Worm (Caenorhabditis elegans): ENCODE results near the gene C01B10.3.

Gene C01B10.3

ce11 chrIV:6621252-6621651, at the start of gene C01B10.3:
TSS of gene C01B10.3 (minus strand) at chrIV:6621352.
- no peak for TF ChIP-seq ztf-11 (tag; optimal IDR thresholded peaks at IDR 0.05)
- no peak for TF ChIP-seq unc-55 (GFP tag; optimal IDR thresholded peaks at IDR 0.05)
- no peak for TF ChIP-seq peb-1 (tag; optimal IDR thresholded peaks at IDR 0.05)
- no peak for TF ChIP-seq snpc-4 (tag; optimal IDR thresholded peaks at IDR 0.05)
- TF ChIP-seq lin-13 (GFP tag; optimal IDR thresholded peaks at IDR 0.05), result no peak
- no peak for TF ChIP-seq dmd-4 (tag; optimal IDR thresholded peaks at IDR 0.05)
- no peak for TF ChIP-seq sma-3 (GFP tag; optimal IDR thresholded peaks at IDR 0.05)
- no peak for TF ChIP-seq alr-1 (tag; optimal IDR thresholded peaks at IDR 0.05)
- TF ChIP-seq blmp-1 (tag; optimal IDR thresholded peaks at IDR 0.05; ENCODE audit: insufficient read depth), result no peak
- no peak for TF ChIP-seq elt-3 (tag; optimal IDR thresholded peaks at IDR 0.05)
- TF ChIP-seq unc-62 (GFP tag; optimal IDR thresholded peaks at IDR 0.05), result no peak
- no peak for TF ChIP-seq sma-9 (GFP tag; optimal IDR thresholded peaks at IDR 0.05)
- TF ChIP-seq sma-9 (tag; optimal IDR thresholded peaks at IDR 0.05), result no peak
- no peak for TF ChIP-seq nhr-10 (tag; optimal IDR thresholded peaks at IDR 0.05)
- TF ChIP-seq elt-1 (tag; optimal IDR thresholded peaks at IDR 0.05), result no peak
- no peak for TF ChIP-seq nhr-12 (tag; optimal IDR thresholded peaks at IDR 0.05)
- no peak for TF ChIP-seq zag-1 (tag; optimal IDR thresholded peaks at IDR 0.05)
- no peak for TF ChIP-seq nhr-21 (tag; optimal IDR thresholded peaks at IDR 0.05)
- no peak for TF ChIP-seq sem-4 (tag; optimal IDR thresholded peaks at IDR 0.05)
- no peak for TF ChIP-seq F13H6.1 (tag; optimal IDR thresholded peaks at IDR 0.05)
- no peak for TF ChIP-seq ztf-1 (GFP tag; conservative IDR thresholded peaks at IDR 0.05)

- TF ChIP-seq R02D3.7 (tag; optimal IDR thresholded peaks at IDR 0.05) (no peak), ZK546.5 (tag; optimal IDR thresholded peaks at IDR 0.05) (no peak), Y55F3AM.14 (GFP tag; optimal IDR thresholded peaks at IDR 0.05) (no peak), skn-1 (tag; optimal IDR thresholded peaks at IDR 0.05) (no peak), mbf-1 (tag; optimal IDR thresholded peaks at IDR 0.05) (no peak), elt-3 (tag; optimal IDR thresholded peaks at IDR 0.05) (no peak), nhr-23 (tag; optimal IDR thresholded peaks at IDR 0.05) (no peak), mab-5 (tag; optimal IDR thresholded peaks at IDR 0.05) (no peak), fos-1 (tag; optimal IDR thresholded peaks at IDR 0.05) (no peak), peb-1 (tag; optimal IDR thresholded peaks at IDR 0.05) (no peak), lin-11 (tag; optimal IDR thresholded peaks at IDR 0.05) (no peak), nhr-129 (tag; optimal IDR thresholded peaks at IDR 0.05) (no peak), nhr-21 (tag; optimal IDR thresholded peaks at IDR 0.05) (no peak)
Observed at ce11 chrIV:6667898-6668297, 46.7 kb upstream of the C01B10.3 start, which contains the start of gene Y73B6A.1. TSS of gene Y73B6A.1 (minus strand) at chrIV:6667998.

- TF ChIP-seq lsy-2 (tag; optimal IDR thresholded peaks at IDR 0.05) (no peak), snpc-4 (tag; optimal IDR thresholded peaks at IDR 0.05) (peak; percentile 42)
Observed at ce11 chrIV:6664336-6664735, 43.2 kb upstream of the C01B10.3 start.

- TF ChIP-seq nhr-237 (tag; optimal IDR thresholded peaks at IDR 0.05) (no peak), ztf-11 (tag; optimal IDR thresholded peaks at IDR 0.05) (no peak), sma-9 (GFP tag; optimal IDR thresholded peaks at IDR 0.05) (peak; percentile 15), sma-9 (tag; optimal IDR thresholded peaks at IDR 0.05) (no peak), zag-1 (tag; optimal IDR thresholded peaks at IDR 0.05) (no peak), sma-3 (GFP tag; optimal IDR thresholded peaks at IDR 0.05) (peak; percentile 51), mab-5 (tag; optimal IDR thresholded peaks at IDR 0.05) (no peak), mbf-1 (tag; optimal IDR thresholded peaks at IDR 0.05) (no peak), unc-62 (GFP tag; optimal IDR thresholded peaks at IDR 0.05) (no peak), ceh-82 (tag; optimal IDR thresholded peaks at IDR 0.05) (no peak), R02D3.7 (tag; optimal IDR thresholded peaks at IDR 0.05) (no peak), nhr-23 (tag; optimal IDR thresholded peaks at IDR 0.05) (no peak), unc-39 (tag; optimal IDR thresholded peaks at IDR 0.05) (no peak), nhr-10 (tag; optimal IDR thresholded peaks at IDR 0.05) (no peak), snpc-4 (tag; optimal IDR thresholded peaks at IDR 0.05) (no peak), nhr-21 (tag; optimal IDR thresholded peaks at IDR 0.05) (peak; percentile 28), elt-1 (tag; optimal IDR thresholded peaks at IDR 0.05) (no peak), fos-1 (tag; optimal IDR thresholded peaks at IDR 0.05) (peak; percentile 47), nhr-11 (tag; optimal IDR thresholded peaks at IDR 0.05) (no peak), nhr-12 (tag; optimal IDR thresholded peaks at IDR 0.05) (no peak), ZK546.5 (tag; optimal IDR thresholded peaks at IDR 0.05) (no peak), egl-27 (tag; optimal IDR thresholded peaks at IDR 0.05) (no peak), Y55F3AM.14 (GFP tag; optimal IDR thresholded peaks at IDR 0.05) (no peak), blmp-1 (tag; optimal IDR thresholded peaks at IDR 0.05; ENCODE audit: insufficient read depth) (peak; percentile 22)
Observed at ce11 chrIV:6657519-6658031, 36.4 kb upstream of the C01B10.3 start, which contains the start of gene C01B10.11. TSS of gene C01B10.11 (plus strand) at chrIV:6657981.

Measured in whole organism, L2 larva.